Worm (Caenorhabditis elegans): ENCODE data around the gene C53A3.1.

C53A3.1 gene

ce11 chrV:5760132-5760531, at the start of gene C53A3.1:
C53A3.1 (minus strand) TSS chrV:5760232.
- TF ChIP-seq unc-39 (tag; optimal IDR thresholded peaks at IDR 0.05) (no peak), lin-32 (GFP tag; optimal IDR thresholded peaks at IDR 0.05) (no peak), mep-1 (tag; optimal IDR thresholded peaks at IDR 0.05) (no peak), flh-1 (GFP tag; optimal IDR thresholded peaks at IDR 0.05) (no peak), ztf-11 (tag; optimal IDR thresholded peaks at IDR 0.05) (no peak), blmp-1 (tag; optimal IDR thresholded peaks at IDR 0.05) (no peak), ceh-43 (GFP tag; optimal IDR thresholded peaks at IDR 0.05) (no peak), M03D4.4 (tag; optimal IDR thresholded peaks at IDR 0.05) (no peak), sem-2 (GFP tag; optimal IDR thresholded peaks at IDR 0.05) (no peak)

DNA sequence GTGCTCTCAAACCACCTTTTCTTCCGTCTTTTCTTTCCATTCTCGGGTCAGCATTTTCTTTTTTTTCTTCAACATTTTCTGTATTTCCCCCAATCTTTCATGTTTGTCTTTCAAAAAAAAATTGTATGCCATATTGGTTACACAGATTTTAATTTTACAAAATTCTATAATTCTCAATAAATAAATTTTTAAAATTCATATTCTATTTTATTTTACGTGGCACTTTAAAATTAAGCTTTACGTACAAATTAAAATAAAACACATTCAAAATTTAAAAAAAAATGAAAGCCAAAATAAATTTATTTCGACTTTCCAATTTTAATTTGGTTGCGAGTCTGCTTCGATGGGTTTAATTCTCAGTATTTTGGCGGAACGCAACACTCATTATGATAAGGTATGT, 45.4 kb upstream of the C53A3.1 start, which contains the start of gene ZC250.5:
Gene ZC250.5, plus strand, starts transcription at position 301 of the 400 bp plus-strand sequence.
- no peak for TF ChIP-seq nhr-237 (tag; optimal IDR thresholded peaks at IDR 0.05)
- TF ChIP-seq bed-3 (GFP tag; optimal IDR thresholded peaks at IDR 0.05), result no peak
- TF ChIP-seq elt-3 (tag; optimal IDR thresholded peaks at IDR 0.05), result no peak
- no peak for TF ChIP-seq tbx-8 (GFP tag; optimal IDR thresholded peaks at IDR 0.05)
- TF ChIP-seq unc-120 (tag; optimal IDR thresholded peaks at IDR 0.05; ENCODE audit: poor library complexity, severe bottlenecking), result no peak
- no peak for TF ChIP-seq elt-1 (tag; optimal IDR thresholded peaks at IDR 0.05; ENCODE audit: borderline replicate concordance, insufficient read depth)
- TF ChIP-seq ces-1 (GFP tag; optimal IDR thresholded peaks at IDR 0.05), result no peak
- TF ChIP-seq ceh-39 (tag; optimal IDR thresholded peaks at IDR 0.05), result no peak
- TF ChIP-seq ceh-43 (GFP tag; optimal IDR thresholded peaks at IDR 0.05), result no peak
- TF ChIP-seq mls-2 (tag; optimal IDR thresholded peaks at IDR 0.05), result no peak
- TF ChIP-seq lin-32 (GFP tag; optimal IDR thresholded peaks at IDR 0.05), result no peak
- TF ChIP-seq nhr-28 (tag; optimal IDR thresholded peaks at IDR 0.05), result no peak
- TF ChIP-seq sem-2 (GFP tag; optimal IDR thresholded peaks at IDR 0.05), result no peak
- no peak for TF ChIP-seq lsy-2 (tag; optimal IDR thresholded peaks at IDR 0.05)
- no peak for TF ChIP-seq M03D4.4 (tag; optimal IDR thresholded peaks at IDR 0.05)
- no peak for TF ChIP-seq sptf-1 (tag; optimal IDR thresholded peaks at IDR 0.05)
- no peak for TF ChIP-seq ham-2 (GFP tag; optimal IDR thresholded peaks at IDR 0.05)
- no peak for TF ChIP-seq mep-1 (tag; optimal IDR thresholded peaks at IDR 0.05)

DNA sequence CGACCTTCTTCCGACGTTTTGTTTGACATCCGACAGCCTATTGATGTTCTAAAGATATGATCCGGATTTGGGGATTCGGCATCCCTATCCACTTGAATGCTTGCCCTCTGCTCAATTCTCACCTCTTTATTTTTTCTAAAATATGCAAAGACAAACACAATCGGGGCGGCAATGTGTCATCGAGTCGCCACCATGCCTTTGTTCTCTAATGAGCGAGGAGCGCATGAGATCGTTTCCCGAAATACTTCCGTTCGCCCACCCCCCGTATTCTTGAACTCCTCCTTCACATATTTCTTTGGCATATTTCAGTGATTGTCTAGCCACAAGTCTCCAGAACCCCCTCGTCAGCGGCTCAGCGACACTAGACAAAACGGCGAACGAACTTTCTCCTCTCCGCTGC, 39.3 kb upstream of the C53A3.1 start, which contains the start of gene cyn-17:
Gene cyn-17, plus strand, starts transcription at position 301 of the 400 bp plus-strand sequence.
- TF ChIP-seq cnd-1 (tag; optimal IDR thresholded peaks at IDR 0.05) (no peak), bed-3 (GFP tag; optimal IDR thresholded peaks at IDR 0.05) (no peak), lin-13 (tag; optimal IDR thresholded peaks at IDR 0.05) (no peak), elt-3 (tag; optimal IDR thresholded peaks at IDR 0.05) (no peak), ceh-83 (GFP tag; optimal IDR thresholded peaks at IDR 0.05) (no peak), nhr-12 (tag; optimal IDR thresholded peaks at IDR 0.05) (no peak), zip-8 (tag; optimal IDR thresholded peaks at IDR 0.05) (no peak)

- TF ChIP-seq elt-1 (tag; optimal IDR thresholded peaks at IDR 0.05; ENCODE audit: borderline replicate concordance, insufficient read depth) (peak; percentile 9), ceh-43 (GFP tag; optimal IDR thresholded peaks at IDR 0.05) (no peak)
Measured at ce11 chrV:5798132-5798531, 38.1 kb upstream of the C53A3.1 start, which contains the start of gene nstp-3. nstp-3 (minus strand) TSS chrV:5798232.

ce11 chrV:5792031-5792430, 32.0 kb upstream of the C53A3.1 start, which contains the start of gene ZC250.2:
ZC250.2 (plus strand) TSS chrV:5792331.
- TF ChIP-seq ceh-43 (GFP tag; optimal IDR thresholded peaks at IDR 0.05), result no peak
- TF ChIP-seq tbx-8 (GFP tag; optimal IDR thresholded peaks at IDR 0.05), result no peak
- TF ChIP-seq flh-1 (GFP tag; optimal IDR thresholded peaks at IDR 0.05), result no peak
- no peak for TF ChIP-seq elt-1 (tag; optimal IDR thresholded peaks at IDR 0.05; ENCODE audit: borderline replicate concordance, insufficient read depth)
- TF ChIP-seq lin-13 (tag; optimal IDR thresholded peaks at IDR 0.05), result no peak
- no peak for TF ChIP-seq sem-2 (GFP tag; optimal IDR thresholded peaks at IDR 0.05)

- peak; percentile 49 for TF ChIP-seq ces-1 (GFP tag; optimal IDR thresholded peaks at IDR 0.05)
- peak; percentile 23 for TF ChIP-seq bed-3 (GFP tag; optimal IDR thresholded peaks at IDR 0.05)
- TF ChIP-seq nhr-237 (tag; optimal IDR thresholded peaks at IDR 0.05), result peak; percentile 47
- no peak for TF ChIP-seq ztf-11 (tag; optimal IDR thresholded peaks at IDR 0.05)
- peak; percentile 50 for TF ChIP-seq M03D4.4 (tag; optimal IDR thresholded peaks at IDR 0.05)
- TF ChIP-seq cnd-1 (tag; optimal IDR thresholded peaks at IDR 0.05), result peak; percentile 4
- peak; percentile 36 for TF ChIP-seq pha-4 (tag; optimal IDR thresholded peaks at IDR 0.05)
- TF ChIP-seq lin-13 (tag; optimal IDR thresholded peaks at IDR 0.05), result peak; percentile 83
- TF ChIP-seq unc-62 (GFP tag; optimal IDR thresholded peaks at IDR 0.05), result peak; percentile 29
- TF ChIP-seq ceh-43 (GFP tag; optimal IDR thresholded peaks at IDR 0.05), result peak; percentile 16
- TF ChIP-seq nhr-76 (tag; optimal IDR thresholded peaks at IDR 0.05), result no peak
- TF ChIP-seq nhr-28 (tag; optimal IDR thresholded peaks at IDR 0.05), result no peak
- TF ChIP-seq sptf-1 (tag; optimal IDR thresholded peaks at IDR 0.05), result peak; percentile 77
- TF ChIP-seq mab-5 (tag; optimal IDR thresholded peaks at IDR 0.05), result no peak
- TF ChIP-seq mep-1 (tag; optimal IDR thresholded peaks at IDR 0.05), result peak; percentile 80
- TF ChIP-seq mls-2 (tag; optimal IDR thresholded peaks at IDR 0.05), result no peak
- TF ChIP-seq unc-120 (tag; optimal IDR thresholded peaks at IDR 0.05; ENCODE audit: poor library complexity, severe bottlenecking), result peak; percentile 37
- TF ChIP-seq elt-3 (tag; optimal IDR thresholded peaks at IDR 0.05), result no peak
- TF ChIP-seq lsy-2 (tag; optimal IDR thresholded peaks at IDR 0.05), result peak; percentile 72
- no peak for TF ChIP-seq ceh-83 (GFP tag; optimal IDR thresholded peaks at IDR 0.05)
- TF ChIP-seq drap-1 (GFP tag; optimal IDR thresholded peaks at IDR 0.05), result peak; percentile 71
Measured at ce11 chrV:5790497-5791280, 30.7 kb upstream of the C53A3.1 start, which contains the start of the genes nhr-142 and F44E7.9. nhr-142 (minus strand) TSS chrV:5790553. F44E7.9 (plus strand) TSS chrV:5791230.
